Fruit fly (Drosophila melanogaster) whole organism, wandering third instar larva: ENCODE results near the gene Icmt.

ENCODE experiments used
- CG32264 ChIP-seq: fragments of 200-800 bp; sonication (Bioruptor generic); optimal IDR thresholded peaks from 2 replicates; lab custom pipeline; 2016; ENCODE audit warnings: missing biosample characterization, missing genetic modification characterization
- Dfd ChIP-seq: fragments of >200 bp; optimal IDR thresholded peaks from 2 replicates; lab custom pipeline; 2017; ENCODE audit warnings: missing biosample characterization, missing genetic modification characterization
- Dif ChIP-seq: fragments of 200-275, 200-300 bp; sonication (Bioruptor generic); optimal IDR thresholded peaks from 2 replicates; lab custom pipeline; 2018; ENCODE audit warnings: missing biosample characterization, missing genetic modification characterization; ENCODE audit not compliant: partially characterized antibody
- GATAd ChIP-seq: sonication (Bioruptor generic); optimal IDR thresholded peaks from 2 replicates; lab custom pipeline; 2016; ENCODE audit warnings: missing biosample characterization, missing genetic modification characterization
- Hnf4 ChIP-seq: fragments of 200-800 bp; sonication (Bioruptor generic); optimal IDR thresholded peaks from 2 replicates; lab custom pipeline; 2016; ENCODE audit warnings: missing biosample characterization, mild to moderate bottlenecking, missing genetic modification characterization
- Hr78 ChIP-seq: fragments of >200 bp; optimal IDR thresholded peaks from 2 replicates; lab custom pipeline; 2017; ENCODE audit warnings: missing biosample characterization, missing genetic modification characterization
- Hr83 ChIP-seq: fragments of 200-300 bp; sonication (Bioruptor generic); optimal IDR thresholded peaks from 2 replicates; lab custom pipeline; 2016; ENCODE audit warnings: missing biosample characterization, mild to moderate bottlenecking, missing genetic modification characterization, moderate library complexity; ENCODE audit not compliant: poor library complexity, severe bottlenecking
- Jra ChIP-seq: sonication (Bioruptor generic); optimal IDR thresholded peaks from 2 replicates; lab custom pipeline; 2016; ENCODE audit warnings: missing biosample characterization, missing genetic modification characterization
- Myc ChIP-seq: fragments of >200 bp; optimal IDR thresholded peaks from 2 replicates; lab custom pipeline; 2017
- Sp1 ChIP-seq: fragments of 200-800 bp; sonication (Bioruptor generic); optimal IDR thresholded peaks from 3 replicates; lab custom pipeline; 2019; ENCODE audit warnings: missing biosample characterization, mild to moderate bottlenecking, missing genetic modification characterization, moderate library complexity
- Vsx2 ChIP-seq: fragments of 200-300, 225-300 bp; sonication (Bioruptor generic); optimal IDR thresholded peaks from 2 replicates; lab custom pipeline; 2018; ENCODE audit warnings: missing biosample characterization, missing genetic modification characterization; ENCODE audit not compliant: partially characterized antibody
- brk ChIP-seq: fragments of 200-800 bp; sonication (Bioruptor generic); optimal IDR thresholded peaks from 2 replicates; lab custom pipeline; 2016; ENCODE audit warnings: missing biosample characterization, mild to moderate bottlenecking, missing genetic modification characterization
- dmrt93B ChIP-seq: fragments of 200-800 bp; sonication (Bioruptor generic); optimal IDR thresholded peaks from 2 replicates; lab custom pipeline; 2018; ENCODE audit warnings: missing biosample characterization, mild to moderate bottlenecking, missing genetic modification characterization
- dsf ChIP-seq: sonication (Bioruptor generic); optimal IDR thresholded peaks from 2 replicates; lab custom pipeline; 2016; ENCODE audit warnings: missing biosample characterization, missing genetic modification characterization, borderline replicate concordance
- ey ChIP-seq: fragments of 200-800 bp; sonication (Bioruptor generic); optimal IDR thresholded peaks from 2 replicates; lab custom pipeline; 2016; ENCODE audit warnings: missing biosample characterization, missing genetic modification characterization
- fru ChIP-seq: fragments of 200-800 bp; sonication (Bioruptor generic); optimal IDR thresholded peaks from 3 replicates; lab custom pipeline; 2016; ENCODE audit warnings: missing biosample characterization, mild to moderate bottlenecking, missing genetic modification characterization
- h ChIP-seq: fragments of 200-800 bp; sonication (Bioruptor generic); optimal IDR thresholded peaks from 3 replicates; lab custom pipeline; 2016; ENCODE audit warnings: missing biosample characterization, mild to moderate bottlenecking, missing genetic modification characterization
- jim ChIP-seq: fragments of 175-275, 200-325 bp; sonication (Bioruptor generic); optimal IDR thresholded peaks from 2 replicates; lab custom pipeline; 2016; ENCODE audit warnings: missing biosample characterization, mild to moderate bottlenecking, missing genetic modification characterization
- lola ChIP-seq: fragments of >200 bp; optimal IDR thresholded peaks from 2 replicates; lab custom pipeline; 2017; ENCODE audit warnings: missing biosample characterization, missing genetic modification characterization
- pan ChIP-seq: fragments of >200 bp; optimal IDR thresholded peaks from 2 replicates; lab custom pipeline; 2017
- psq ChIP-seq: fragments of 200-800 bp; sonication (Bioruptor generic); optimal IDR thresholded peaks from 3 replicates; lab custom pipeline; 2017; ENCODE audit warnings: missing biosample characterization, mild to moderate bottlenecking, missing genetic modification characterization, moderate library complexity
- sv ChIP-seq: fragments of 200-800 bp; sonication (Bioruptor generic); optimal IDR thresholded peaks from 3 replicates; lab custom pipeline; 2016; ENCODE audit warnings: missing biosample characterization, missing genetic modification characterization
- tai ChIP-seq: sonication (Bioruptor generic); optimal IDR thresholded peaks from 2 replicates; lab custom pipeline; 2016; ENCODE audit warnings: missing biosample characterization, missing genetic modification characterization
- usp ChIP-seq: fragments of >200 bp; optimal IDR thresholded peaks from 2 replicates; lab custom pipeline; 2017; ENCODE audit warnings: missing biosample characterization, missing genetic modification characterization
- woc ChIP-seq: sonication (Bioruptor generic); optimal IDR thresholded peaks from 2 replicates; lab custom pipeline; 2016; ENCODE audit warnings: missing biosample characterization, mild to moderate bottlenecking, missing genetic modification characterization

The Icmt gene

dm6 chr3L:13064346-13064745 lies 46.3 kb downstream of the Icmt start:
- no peak for TF ChIP-seq fru (GFP tag; lab: Kevin White, UChicago)
- no peak for TF ChIP-seq dsf
- no peak for TF ChIP-seq h (GFP tag; lab: Kevin White, UChicago)
- TF ChIP-seq Hr83 (GFP tag; lab: Kevin White, UChicago), result no peak
- TF ChIP-seq Dif (GFP tag; lab: Kevin White, UChicago), result no peak
- no peak for TF ChIP-seq psq (GFP tag; lab: Kevin White, UChicago)
- TF ChIP-seq brk, result no peak
- TF ChIP-seq, all 38 proteins: peak for 0

- TF ChIP-seq Jra (no peak), Dfd (GFP tag; lab: Kevin White, UChicago) (peak; percentile 84)
Observed at dm6 chr3L:13064935-13065334, 46.9 kb downstream of the Icmt start.

DNA sequence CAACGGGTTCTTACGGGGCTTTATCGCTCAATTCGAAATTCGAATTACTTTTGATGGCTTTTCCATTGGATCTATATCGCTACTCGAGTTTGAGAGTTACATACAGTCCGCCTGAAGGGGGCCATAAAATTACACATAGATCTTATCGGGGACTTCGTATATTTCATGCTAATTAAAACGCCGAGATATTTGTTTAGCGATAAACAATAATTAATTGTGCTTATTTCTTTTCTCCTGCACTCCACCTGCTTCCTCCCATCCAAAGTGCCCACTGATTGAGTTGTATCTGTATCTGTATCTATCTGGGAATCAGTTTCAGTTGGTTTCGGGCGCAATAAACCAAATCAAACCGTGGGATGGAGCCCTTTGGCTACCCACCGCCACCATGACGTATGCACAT lies 47.6 kb downstream of the Icmt start:
- no peak for TF ChIP-seq Dif (GFP tag; lab: Kevin White, UChicago)
- TF ChIP-seq Sp1 (GFP tag; lab: Kevin White, UChicago), result no peak
- no peak for TF ChIP-seq woc
- TF ChIP-seq jim, result no peak
- no peak for TF ChIP-seq dmrt93B (GFP tag; lab: Kevin White, UChicago)
- TF ChIP-seq tai (GFP tag; lab: Kevin White, UChicago), result no peak
- TF ChIP-seq, all 38 proteins: peak for 0

DNA sequence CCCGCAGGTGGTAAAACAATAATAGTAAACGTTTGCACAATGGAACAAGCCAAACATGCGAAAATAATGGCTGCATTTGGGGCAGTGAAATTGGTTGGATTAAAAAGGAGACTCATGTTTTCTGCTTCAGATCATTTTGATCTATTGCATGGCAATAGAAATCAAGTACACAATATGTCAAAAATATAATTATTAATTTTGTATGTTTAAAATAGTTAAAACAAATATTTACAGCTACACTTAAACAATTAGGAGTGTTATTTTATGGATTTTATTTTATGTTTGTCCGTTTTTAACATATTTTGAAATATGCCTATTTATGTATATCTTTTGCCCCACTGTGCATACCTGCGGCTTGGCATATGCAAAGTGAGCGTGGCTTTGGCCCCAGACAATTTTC lies 48.2 kb downstream of the Icmt start:
- TF ChIP-seq Hr83 (GFP tag; lab: Kevin White, UChicago) (no peak), GATAd (GFP tag; lab: Kevin White, UChicago) (no peak), Dif (GFP tag; lab: Kevin White, UChicago) (no peak), CG32264 (GFP tag; lab: Kevin White, UChicago) (no peak), sv (GFP tag; lab: Kevin White, UChicago) (no peak), Sp1 (GFP tag; lab: Kevin White, UChicago) (no peak), pan (no peak), h (GFP tag; lab: Kevin White, UChicago) (no peak), ey (GFP tag; lab: Kevin White, UChicago) (no peak), lola (GFP tag; lab: Kevin White, UChicago) (no peak), psq (GFP tag; lab: Kevin White, UChicago) (no peak), dsf (no peak), Jra (no peak), usp (no peak), Myc (lab: Kevin White, UChicago) (no peak), Vsx2 (no peak), Hr78 (GFP tag; lab: Kevin White, UChicago) (no peak)
- TF ChIP-seq, all 38 proteins: peak for 0

DNA sequence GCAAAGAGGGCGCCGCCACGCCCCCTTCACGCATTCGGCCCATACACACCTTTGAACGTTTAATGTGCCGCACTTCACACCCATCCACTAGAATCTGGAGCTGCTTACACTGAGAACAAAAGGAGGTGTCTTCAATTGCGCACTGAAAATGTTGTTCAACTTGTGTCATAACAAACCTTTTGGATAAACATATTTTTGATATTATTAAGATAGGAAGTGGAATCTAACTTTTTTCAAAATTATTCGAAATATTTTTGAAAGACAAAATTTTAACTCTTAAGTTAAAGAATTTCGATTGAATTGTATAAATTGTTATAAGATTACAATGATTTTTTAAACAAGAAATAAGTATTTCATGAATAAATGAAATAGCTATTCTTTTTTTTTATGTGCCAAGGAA lies 50.2 kb downstream of the Icmt start:
- TF ChIP-seq pan, result no peak
- TF ChIP-seq Dfd (GFP tag; lab: Kevin White, UChicago), result no peak
- TF ChIP-seq Hnf4 (GFP tag; lab: Kevin White, UChicago), result no peak
